Worm (Caenorhabditis elegans) whole organism, young adult: Measurements from ENCODE around the gene mop-25.1.
A peak's percentile ranks its signal among the peaks of the same experiment; 100 is the strongest.

Experiments
- B0261.1 ChIP-seq: sonication (generic microtip); optimal IDR thresholded peaks from 2 replicates; lab custom pipeline; 2016; ENCODE audit warnings: mild to moderate bottlenecking, missing genetic modification characterization, moderate library complexity, missing compliant biosample characterization
- C17E4.6 ChIP-seq: fragments of 200-800 bp; sonication (Bioruptor generic); IDR thresholded peaks from 2 replicates; pipeline ENCODE4 v1.3.6; 2022; ENCODE audit warnings: missing genetic modification reagents, missing genetic modification characterization, missing compliant biosample characterization
- F49E8.2 ChIP-seq: sonication (generic microtip); optimal IDR thresholded peaks from 3 replicates; lab custom pipeline; 2017; ENCODE audit warnings: missing genetic modification characterization, mild to moderate bottlenecking, missing compliant biosample characterization, antibody characterized with exemption, moderate library complexity; ENCODE audit not compliant: insufficient read depth
- Y53F4B.3 ChIP-seq: fragments of 200-800 bp; sonication (Bioruptor generic); IDR thresholded peaks from 2 replicates; pipeline ENCODE4 v1.3.6; 2022; ENCODE audit warnings: missing genetic modification reagents, missing genetic modification characterization, missing compliant biosample characterization
- Y79H2A.3 ChIP-seq: fragments of 200-800 bp; sonication (Bioruptor generic); conservative IDR thresholded peaks from 2 replicates; pipeline ENCODE4 v1.3.6; 2022; ENCODE audit warnings: missing genetic modification reagents, missing genetic modification characterization, missing compliant biosample characterization
- ZK185.1 ChIP-seq: sonication (generic microtip); optimal IDR thresholded peaks from 2 replicates; lab custom pipeline; 2016; ENCODE audit warnings: mild to moderate bottlenecking, missing genetic modification characterization, missing compliant biosample characterization; ENCODE audit not compliant: poor library complexity, severe bottlenecking
- ama-1 ChIP-seq, 3 experiments: fragments of 150-350 bp in 1 of 3; sonication (generic microtip) in 2 of 3; optimal IDR thresholded peaks; 2 replicates each; lab custom pipeline; 2014 to 2018; ENCODE audit warnings: missing biosample characterization in 2 of 3, missing genetic modification characterization in 2 of 3, missing genetic modification reagents in 2 of 3
- attf-5 ChIP-seq: fragments of 200-800 bp; sonication (Bioruptor generic); optimal IDR thresholded peaks from 2 replicates; lab custom pipeline; 2018; ENCODE audit warnings: mild to moderate bottlenecking, missing genetic modification characterization, missing compliant biosample characterization
- cebp-1 ChIP-seq, 2 experiments: fragments of 200-800 bp in 1 of 2; sonication (Bioruptor generic) in 1 of 2; sonication (generic microtip) in 1 of 2; IDR thresholded peaks in 1 of 2; optimal IDR thresholded peaks in 1 of 2; 2 replicates each; pipeline versions ENCODE4 v1.3.6 to Lab custom; 2017 to 2022; ENCODE audit warnings: missing compliant biosample characterization in 2 of 2, missing genetic modification characterization in 2 of 2, mild to moderate bottlenecking in 1 of 2, missing genetic modification reagents in 1 of 2, moderate library complexity in 1 of 2
- ceh-100 ChIP-seq: fragments of 200-800 bp; sonication (Bioruptor generic); IDR thresholded peaks from 2 replicates; pipeline ENCODE4 v1.3.6; 2022; ENCODE audit warnings: missing genetic modification reagents, missing genetic modification characterization, missing compliant biosample characterization
- ceh-27 ChIP-seq: fragments of 200-800 bp; sonication (Bioruptor generic); optimal IDR thresholded peaks from 2 replicates; lab custom pipeline; 2018; ENCODE audit warnings: mild to moderate bottlenecking, missing genetic modification characterization, moderate library complexity, missing compliant biosample characterization
- ceh-58 ChIP-seq: fragments of 200-800 bp; sonication (Bioruptor generic); IDR thresholded peaks from 2 replicates; pipeline ENCODE4 v1.3.6; 2022; ENCODE audit warnings: missing genetic modification characterization, missing compliant biosample characterization
- ceh-79 ChIP-seq: sonication (generic microtip); optimal IDR thresholded peaks from 2 replicates; lab custom pipeline; 2017; ENCODE audit warnings: mild to moderate bottlenecking, missing genetic modification characterization, missing compliant biosample characterization
- chd-7 ChIP-seq: sonication (generic microtip); optimal IDR thresholded peaks from 2 replicates; lab custom pipeline; 2016; ENCODE audit warnings: mild to moderate bottlenecking, missing genetic modification characterization, moderate library complexity, missing compliant biosample characterization
- die-1 ChIP-seq: sonication (generic microtip); optimal IDR thresholded peaks from 2 replicates; lab custom pipeline; 2016; ENCODE audit warnings: missing genotype, mild to moderate bottlenecking, missing genetic modification characterization, missing compliant biosample characterization
- egl-44 ChIP-seq: fragments of 200-800 bp; sonication (Bioruptor generic); IDR thresholded peaks from 2 replicates; pipeline ENCODE4 v1.3.6; 2022; ENCODE audit warnings: missing genetic modification reagents, missing genetic modification characterization, missing compliant biosample characterization
- ekl-4 ChIP-seq: fragments of 200-800 bp; sonication (Bioruptor generic); IDR thresholded peaks from 2 replicates; pipeline ENCODE4 v1.3.6; 2022; ENCODE audit warnings: missing genetic modification reagents, missing genetic modification characterization, missing compliant biosample characterization
- fkh-3 ChIP-seq: sonication (generic microtip); optimal IDR thresholded peaks from 2 replicates; lab custom pipeline; 2016; ENCODE audit warnings: mild to moderate bottlenecking, missing genetic modification characterization, missing compliant biosample characterization
- gei-17 ChIP-seq: fragments of 200-800 bp; sonication (Bioruptor generic); optimal IDR thresholded peaks from 2 replicates; lab custom pipeline; 2018; ENCODE audit warnings: mild to moderate bottlenecking, missing genetic modification characterization, missing compliant biosample characterization
- hmg-1.2 ChIP-seq: fragments of 200-800 bp; sonication (Bioruptor generic); IDR thresholded peaks from 2 replicates; pipeline ENCODE4 v1.3.6; 2022; ENCODE audit warnings: missing genetic modification reagents, missing genetic modification characterization, missing compliant biosample characterization
- hmg-20 ChIP-seq: fragments of 200-800 bp; sonication (Bioruptor generic); IDR thresholded peaks from 2 replicates; pipeline ENCODE4 v1.3.6; 2022; ENCODE audit warnings: missing genetic modification reagents, missing genetic modification characterization, missing compliant biosample characterization
- hsf-1 ChIP-seq: fragments of 200-800 bp; sonication (Bioruptor generic); IDR thresholded peaks from 2 replicates; pipeline ENCODE4 v1.3.6; 2022; ENCODE audit warnings: missing genetic modification reagents, missing genetic modification characterization, missing compliant biosample characterization
- lin-26 ChIP-seq: fragments of 200-800 bp; sonication (Bioruptor generic); IDR thresholded peaks from 2 replicates; pipeline ENCODE4 v1.3.6; 2022; ENCODE audit warnings: missing genetic modification reagents, missing genetic modification characterization, missing compliant biosample characterization
- lin-40 ChIP-seq: sonication (generic microtip); optimal IDR thresholded peaks from 2 replicates; lab custom pipeline; 2016; ENCODE audit warnings: missing genetic modification characterization, mild to moderate bottlenecking, missing compliant biosample characterization, missing genotype, missing genetic modification reagents
- madf-10 ChIP-seq: sonication (generic microtip); optimal IDR thresholded peaks from 2 replicates; lab custom pipeline; 2016; ENCODE audit warnings: mild to moderate bottlenecking, missing genetic modification characterization, missing compliant biosample characterization
- madf-8 ChIP-seq: fragments of 200-800 bp; sonication (Bioruptor generic); conservative IDR thresholded peaks from 2 replicates; pipeline ENCODE4 v1.3.6; 2022; ENCODE audit warnings: missing genetic modification reagents, missing genetic modification characterization, missing compliant biosample characterization
- mcd-1 ChIP-seq: fragments of 200-800 bp; sonication (Bioruptor generic); IDR thresholded peaks from 2 replicates; pipeline ENCODE4 v1.3.6; 2022; ENCODE audit warnings: missing genetic modification reagents, missing genetic modification characterization, missing compliant biosample characterization
- mxl-1 ChIP-seq: sonication (generic microtip); optimal IDR thresholded peaks from 2 replicates; lab custom pipeline; 2016; ENCODE audit warnings: missing genetic modification characterization, missing compliant biosample characterization
- nfya-1 ChIP-seq: sonication (generic microtip); optimal IDR thresholded peaks from 2 replicates; lab custom pipeline; 2017; ENCODE audit warnings: antibody characterized with exemption, missing compliant biosample characterization, missing genetic modification characterization, borderline replicate concordance; ENCODE audit not compliant: insufficient read depth
- nfyb-1 ChIP-seq: fragments of 200-800 bp; sonication (Bioruptor generic); IDR thresholded peaks from 2 replicates; pipeline ENCODE4 v1.3.6; 2022; ENCODE audit warnings: missing genetic modification reagents, missing genetic modification characterization, missing compliant biosample characterization
- rec-8 ChIP-seq, 2 experiments: sonication (generic microtip); optimal IDR thresholded peaks; 2 replicates each; lab custom pipeline; 2016; ENCODE audit warnings: mild to moderate bottlenecking in 2 of 2, missing genetic modification characterization in 2 of 2, missing genetic modification reagents in 2 of 2, missing genotype in 2 of 2, missing biosample characterization in 1 of 2, missing compliant biosample characterization in 1 of 2, moderate library complexity in 1 of 2
- rpc-1 ChIP-seq, 2 experiments: fragments of 150-350 bp in 1 of 2; sonication (generic microtip) in 1 of 2; optimal IDR thresholded peaks; 2 replicates each; lab custom pipeline; 2014 to 2018; ENCODE audit warnings: missing biosample characterization in 1 of 2, missing genetic modification characterization in 1 of 2, missing genetic modification reagents in 1 of 2, missing genotype in 1 of 2
- snpc-1.3 ChIP-seq: sonication (generic microtip); optimal IDR thresholded peaks from 2 replicates; lab custom pipeline; 2017; ENCODE audit warnings: missing genetic modification characterization, mild to moderate bottlenecking, missing compliant biosample characterization, antibody characterized with exemption, moderate library complexity, missing genotype, missing genetic modification reagents; ENCODE audit not compliant: insufficient read depth
- snpc-3.4 ChIP-seq: sonication (generic microtip); optimal IDR thresholded peaks from 2 replicates; lab custom pipeline; 2017; ENCODE audit warnings: missing genetic modification characterization, mild to moderate bottlenecking, missing compliant biosample characterization, antibody characterized with exemption, moderate library complexity, missing genotype, missing genetic modification reagents
- snpc-4 ChIP-seq, 5 experiments: fragments of 150-350 bp in 1 of 5; sonication (generic microtip) in 4 of 5; optimal IDR thresholded peaks; 2 replicates each; lab custom pipeline; 2014 to 2018; ENCODE audit warnings: missing genetic modification characterization in 5 of 5, missing biosample characterization in 3 of 5, antibody characterized with exemption in 2 of 5, mild to moderate bottlenecking in 2 of 5, missing compliant biosample characterization in 2 of 5, missing genotype in 2 of 5, moderate library complexity in 2 of 5, missing genetic modification reagents in 1 of 5
- somi-1 ChIP-seq: fragments of 200-800 bp; sonication (Bioruptor generic); optimal IDR thresholded peaks from 2 replicates; lab custom pipeline; 2018; ENCODE audit warnings: mild to moderate bottlenecking, missing genetic modification characterization, missing compliant biosample characterization
- tbp1 ChIP-seq: fragments of 200-800 bp; sonication (Bioruptor generic); optimal IDR thresholded peaks from 2 replicates; lab custom pipeline; 2018; ENCODE audit warnings: mild to moderate bottlenecking, missing genetic modification characterization, missing compliant biosample characterization
- zim-3 ChIP-seq: sonication (generic microtip); optimal IDR thresholded peaks from 2 replicates; lab custom pipeline; 2017; ENCODE audit warnings: mild to moderate bottlenecking, missing genetic modification characterization, moderate library complexity, missing compliant biosample characterization
- ztf-18 ChIP-seq: sonication (generic microtip); optimal IDR thresholded peaks from 2 replicates; lab custom pipeline; 2016; ENCODE audit warnings: missing genotype, mild to moderate bottlenecking, missing genetic modification characterization, missing compliant biosample characterization
- ztf-25 ChIP-seq: fragments of 200-800 bp; sonication (Bioruptor generic); IDR thresholded peaks from 2 replicates; pipeline ENCODE4 v1.3.6; 2022; ENCODE audit warnings: missing genetic modification reagents, missing genetic modification characterization, missing compliant biosample characterization
- ztf-28 ChIP-seq: fragments of 200-800 bp; sonication (Bioruptor generic); IDR thresholded peaks from 2 replicates; pipeline ENCODE4 v1.3.6; 2022; ENCODE audit warnings: missing genetic modification reagents, missing genetic modification characterization, missing compliant biosample characterization
- ztf-3 ChIP-seq: fragments of 200-800 bp; sonication (Bioruptor generic); optimal IDR thresholded peaks from 2 replicates; lab custom pipeline; 2018; ENCODE audit warnings: mild to moderate bottlenecking, missing genetic modification characterization, missing compliant biosample characterization

mop-25.1 gene

ce11 chrX:3994418-3994817 is 17.6 kb upstream of the mop-25.1 start:
- TF ChIP-seq ztf-25 (GFP tag; lab: Robert Waterston, UW): 0 out of 2 replicates have a peak, but pooled peaks have one; percentile 55
- 0 out of 2 replicates have a peak, but pooled peaks have one; percentile 10 for TF ChIP-seq cebp-1 (GFP tag; IDR thresholded peaks at IDR 0.05; lab: Robert Waterston, UW)
- peak; percentile 45 for TF ChIP-seq cebp-1 (tag; optimal IDR thresholded peaks at IDR 0.05; lab: Kevin White, UChicago)
- TF ChIP-seq egl-44 (GFP tag; lab: Robert Waterston, UW): 0 out of 2 replicates have a peak, but pooled peaks have one; percentile 43
- peak; percentile 15 for TF ChIP-seq madf-10
- peak; percentile 64 for TF ChIP-seq zim-3 (tag; lab: Kevin White, UChicago)
- no peak for TF ChIP-seq ztf-18 (tag; lab: Kevin White, UChicago)
- TF ChIP-seq snpc-4 (GFP tag; optimal IDR thresholded peaks at IDR 0.05; lab: Kevin White, UChicago): peak; percentile 30
- TF ChIP-seq snpc-4 (tag; optimal IDR thresholded peaks at IDR 0.05; lab: Kevin White, UChicago): peak in 1 of 4 experiments; percentile 46
- peak; percentile 71 for TF ChIP-seq die-1 (tag; lab: Kevin White, UChicago)
- peak; percentile 88 for TF ChIP-seq tbp1
- TF ChIP-seq B0261.1: peak; percentile 78
- no peak for TF ChIP-seq mcd-1 (GFP tag; lab: Robert Waterston, UW)
- peak; percentile 19 for TF ChIP-seq ceh-27 (GFP tag; lab: Kevin White, UChicago)
- TF ChIP-seq hsf-1 (GFP tag; lab: Robert Waterston, UW): no peak
- no peak for TF ChIP-seq ztf-28 (GFP tag; lab: Robert Waterston, UW)
- no peak for TF ChIP-seq fkh-3 (tag; lab: Kevin White, UChicago)
- peak; percentile 62; the same call in 1 of the 2 replicates for TF ChIP-seq nfyb-1 (GFP tag; lab: Robert Waterston, UW)
- TF ChIP-seq hmg-20 (GFP tag; lab: Robert Waterston, UW): no peak
- TF ChIP-seq snpc-3.4: peak; percentile 22
- peak; percentile 59; the same call in 1 of the 2 replicates for TF ChIP-seq hmg-1.2 (GFP tag; lab: Robert Waterston, UW)
- no peak for TF ChIP-seq Y53F4B.3
- TF ChIP-seq somi-1: peak; percentile 18
- TF ChIP-seq ceh-58: no peak
- peak; percentile 5 for TF ChIP-seq snpc-1.3 (tag; lab: Kevin White, UChicago)
- peak; percentile 33 for TF ChIP-seq ZK185.1
- TF ChIP-seq C17E4.6: no peak
- TF ChIP-seq mxl-1: peak; percentile 8
- TF ChIP-seq ama-1 (optimal IDR thresholded peaks at IDR 0.05; lab: Kevin White, UChicago): no peak
- peak in 1 of 2 experiments; percentile 12 for TF ChIP-seq ama-1 (GFP tag; optimal IDR thresholded peaks at IDR 0.05; lab: Kevin White, UChicago)
- no peak for TF ChIP-seq Y79H2A.3 (GFP tag; lab: Robert Waterston, UW)
- no peak for TF ChIP-seq ekl-4
- TF ChIP-seq madf-8 (GFP tag; lab: Robert Waterston, UW): no peak
- peak; percentile 73 for TF ChIP-seq rpc-1 (optimal IDR thresholded peaks at IDR 0.05; lab: Kevin White, UChicago)
- peak; percentile 82 for TF ChIP-seq rpc-1 (tag; optimal IDR thresholded peaks at IDR 0.05; lab: Kevin White, UChicago)
- TF ChIP-seq attf-5 (GFP tag; lab: Kevin White, UChicago): peak; percentile 14
- peak; percentile 32 for TF ChIP-seq chd-7 (tag; lab: Kevin White, UChicago)
- TF ChIP-seq ztf-3 (GFP tag; lab: Kevin White, UChicago): no peak
- TF ChIP-seq nfya-1 (tag; lab: Kevin White, UChicago): no peak
- no peak for TF ChIP-seq ceh-79
- peak in 1 of 2 experiments; percentile 12 for TF ChIP-seq rec-8 (tag; optimal IDR thresholded peaks at IDR 0.05; lab: Kevin White, UChicago)
- no peak for TF ChIP-seq gei-17 (GFP tag; lab: Kevin White, UChicago)
- TF ChIP-seq lin-40 (tag; lab: Kevin White, UChicago): peak; percentile 5
- TF ChIP-seq lin-26 (GFP tag; lab: Robert Waterston, UW): peak; percentile 80
- TF ChIP-seq F49E8.2 (tag; lab: Kevin White, UChicago): no peak
- peak; percentile 36; the same call in 1 of the 2 replicates for TF ChIP-seq ceh-100 (GFP tag; lab: Robert Waterston, UW)
- TF ChIP-seq, all 124 proteins: peak for 25
